Worm (Caenorhabditis elegans) whole organism, midembryonic: ENCODE measurements around the gene R04B5.1.

ENCODE experiments used
- T22C8.4 ChIP-seq: fragments of 200-800 bp; sonication (Bioruptor generic); IDR thresholded peaks from 2 replicates; pipeline ENCODE4 v1.3.6; 2022; ENCODE audit warnings: missing genetic modification characterization, missing compliant biosample characterization
- cog-1 ChIP-seq: sonication (generic microtip); optimal IDR thresholded peaks from 2 replicates; lab custom pipeline; 2016; ENCODE audit warnings: missing genetic modification characterization, missing compliant biosample characterization
- klf-2 ChIP-seq: fragments of 200-800 bp; sonication (Bioruptor generic); conservative IDR thresholded peaks from 2 replicates; pipeline ENCODE4 v1.3.6; 2022; ENCODE audit warnings: missing genetic modification reagents, missing genetic modification characterization, missing compliant biosample characterization
- med-1 ChIP-seq: sonication (generic microtip); optimal IDR thresholded peaks from 2 replicates; lab custom pipeline; 2017; ENCODE audit warnings: missing genetic modification characterization, mild to moderate bottlenecking, missing compliant biosample characterization, antibody characterized with exemption, missing genetic modification reagents; ENCODE audit not compliant: insufficient read depth
- ref-1 ChIP-seq: fragments of 200-800 bp; sonication (Bioruptor generic); conservative IDR thresholded peaks from 2 replicates; pipeline ENCODE4 v1.3.6; 2022; ENCODE audit warnings: missing genetic modification reagents, missing genetic modification characterization, missing compliant biosample characterization
- tab-1 ChIP-seq: fragments of 200-800 bp; sonication (Bioruptor generic); IDR thresholded peaks from 2 replicates; pipeline ENCODE4 v1.3.6; 2022; ENCODE audit warnings: missing genetic modification characterization, missing compliant biosample characterization
- ztf-23 ChIP-seq: fragments of 200-800 bp; sonication (Bioruptor generic); IDR thresholded peaks from 2 replicates; pipeline ENCODE4 v1.3.6; 2022; ENCODE audit warnings: missing genetic modification reagents, missing genetic modification characterization, missing compliant biosample characterization
- ztf-29 ChIP-seq: fragments of 200-800 bp; sonication (Bioruptor generic); IDR thresholded peaks from 2 replicates; pipeline ENCODE4 v1.3.6; 2022; ENCODE audit warnings: missing genetic modification reagents, missing genetic modification characterization, missing compliant biosample characterization

- TF ChIP-seq ztf-23 (GFP tag; lab: Robert Waterston, UW) (no peak), T22C8.4 (no peak), ref-1 (GFP tag; lab: Robert Waterston, UW) (no peak), med-1 (GFP tag; lab: Kevin White, UChicago) (no peak), ztf-29 (no peak), tab-1 (GFP tag; lab: Robert Waterston, UW) (no peak), klf-2 (no peak), cog-1 (tag; lab: Kevin White, UChicago) (no peak)
These were observed 3.5 kb upstream of the R04B5.1 start, which contains the start of gene nhr-205 for ce11 chrV:10081636-10082035.
